Fruit fly (Drosophila melanogaster) whole organism, embryonic: ENCODE results near the gene CG16956.

Experiments used
- Bdp1 ChIP-seq: fragments of 200-800 bp; sonication (Bioruptor generic); optimal IDR thresholded peaks from 3 replicates; lab custom pipeline; 2016; ENCODE audit warnings: missing biosample characterization, missing genetic modification characterization
- CG10267 ChIP-seq: fragments of 200-800 bp; sonication (Bioruptor generic); optimal IDR thresholded peaks from 2 replicates; lab custom pipeline; 2018; ENCODE audit warnings: missing biosample characterization, mild to moderate bottlenecking, missing genetic modification characterization, moderate library complexity
- CG10321 ChIP-seq: fragments of 200-800 bp; sonication (Bioruptor generic); IDR thresholded peaks from 2 replicates; pipeline ENCODE4 v1.3.6; 2022; ENCODE audit warnings: missing biosample characterization, missing genetic modification characterization
- CG11247 ChIP-seq: fragments of 200-800 bp; sonication (Bioruptor generic); IDR thresholded peaks from 2 replicates; pipeline ENCODE4 v1.3.6; 2022; ENCODE audit warnings: missing biosample characterization, missing genetic modification characterization
- CG11560 ChIP-seq: fragments of 200-800 bp; sonication (Bioruptor generic); IDR thresholded peaks from 3 replicates; pipeline ENCODE4 v1.3.6; 2022; ENCODE audit warnings: missing biosample characterization, missing genetic modification characterization
- CG12391 ChIP-seq: fragments of 200-800 bp; sonication (Bioruptor generic); optimal IDR thresholded peaks from 3 replicates; lab custom pipeline; 2018; ENCODE audit warnings: missing biosample characterization, mild to moderate bottlenecking, missing genetic modification characterization, moderate library complexity
- CG12942 ChIP-seq: fragments of 200-800 bp; sonication (Bioruptor generic); optimal IDR thresholded peaks from 3 replicates; lab custom pipeline; 2016; ENCODE audit warnings: missing biosample characterization, missing genetic modification characterization
- CG13287 ChIP-seq: fragments of 200-800 bp; sonication (Bioruptor generic); IDR thresholded peaks from 2 replicates; pipeline ENCODE4 v1.3.6; 2022; ENCODE audit warnings: missing biosample characterization, missing genetic modification characterization; ENCODE audit not compliant: partially characterized antibody
- CG14014 ChIP-seq: fragments of 200-800 bp; sonication (Bioruptor generic); IDR thresholded peaks from 2 replicates; pipeline ENCODE4 v1.3.6; 2022; ENCODE audit warnings: missing biosample characterization, missing genetic modification characterization
- CG14965 ChIP-seq: fragments of 200-800 bp; sonication (Bioruptor generic); optimal IDR thresholded peaks from 2 replicates; lab custom pipeline; 2016; ENCODE audit warnings: missing biosample characterization, missing genetic modification characterization, borderline replicate concordance
- CG15011 ChIP-seq: fragments of 200-800 bp; sonication (Bioruptor generic); optimal IDR thresholded peaks from 3 replicates; lab custom pipeline; 2018; ENCODE audit warnings: missing biosample characterization, mild to moderate bottlenecking, missing genetic modification characterization
- CG15269 ChIP-seq: fragments of 200-800 bp; sonication (Bioruptor generic); optimal IDR thresholded peaks from 2 replicates; lab custom pipeline; 2018; ENCODE audit warnings: missing biosample characterization, mild to moderate bottlenecking, missing genetic modification characterization, moderate library complexity
- CG2116 ChIP-seq: fragments of 200-800 bp; sonication (Bioruptor generic); optimal IDR thresholded peaks from 3 replicates; lab custom pipeline; 2018; ENCODE audit warnings: missing biosample characterization, mild to moderate bottlenecking, missing genetic modification characterization
- CG4404 ChIP-seq: fragments of 200-800 bp; sonication (Bioruptor generic); IDR thresholded peaks from 2 replicates; pipeline ENCODE4 v1.3.6; 2022; ENCODE audit warnings: missing biosample characterization, missing genetic modification characterization
- CG4707 ChIP-seq: fragments of 200-800 bp; sonication (Bioruptor generic); optimal IDR thresholded peaks from 2 replicates; lab custom pipeline; 2018; ENCODE audit warnings: missing biosample characterization, mild to moderate bottlenecking, missing genetic modification characterization, moderate library complexity
- CG4820 ChIP-seq: fragments of 200-800 bp; sonication (Bioruptor generic); optimal IDR thresholded peaks from 3 replicates; lab custom pipeline; 2016; ENCODE audit warnings: missing biosample characterization, missing genetic modification characterization
- CG6791 ChIP-seq: fragments of 200-800 bp; sonication (Bioruptor generic); IDR thresholded peaks from 3 replicates; pipeline ENCODE4 v1.3.6; 2022; ENCODE audit warnings: missing biosample characterization, missing genetic modification characterization; ENCODE audit not compliant: partially characterized antibody
- CG7556 ChIP-seq: fragments of 200-800 bp; sonication (Bioruptor generic); optimal IDR thresholded peaks from 2 replicates; lab custom pipeline; 2017; ENCODE audit warnings: missing biosample characterization, mild to moderate bottlenecking, missing genetic modification characterization
- CG7928 ChIP-seq: fragments of 200-800 bp; sonication (Bioruptor generic); optimal IDR thresholded peaks from 2 replicates; lab custom pipeline; 2017; ENCODE audit warnings: missing biosample characterization, mild to moderate bottlenecking, missing genetic modification characterization
- CG7987 ChIP-seq: fragments of 200-800 bp; sonication (Bioruptor generic); optimal IDR thresholded peaks from 2 replicates; lab custom pipeline; 2018; ENCODE audit warnings: missing biosample characterization, mild to moderate bottlenecking, missing genetic modification characterization, moderate library complexity
- CG8478 ChIP-seq: fragments of >200 bp; optimal IDR thresholded peaks from 2 replicates; lab custom pipeline; 2018
- CG8944 ChIP-seq: fragments of 200-800 bp; sonication (Bioruptor generic); optimal IDR thresholded peaks from 3 replicates; lab custom pipeline; 2016; ENCODE audit warnings: missing biosample characterization, missing genetic modification characterization
- CG9727 ChIP-seq: fragments of 200-800 bp; sonication (Bioruptor generic); optimal IDR thresholded peaks from 3 replicates; lab custom pipeline; 2017; ENCODE audit warnings: missing biosample characterization, mild to moderate bottlenecking, missing genetic modification characterization
- CG9817 ChIP-seq: fragments of 200-800 bp; sonication (Bioruptor generic); optimal IDR thresholded peaks from 2 replicates; lab custom pipeline; 2018; ENCODE audit warnings: missing biosample characterization, mild to moderate bottlenecking, missing genetic modification characterization, moderate library complexity
- CG9932 ChIP-seq: fragments of 200-800 bp; sonication (Bioruptor generic); IDR thresholded peaks from 2 replicates; pipeline ENCODE4 v1.3.6; 2022; ENCODE audit warnings: missing biosample characterization, missing genetic modification characterization
- CHES-1-like ChIP-seq: fragments of 200-800 bp; sonication (Bioruptor generic); optimal IDR thresholded peaks from 2 replicates; lab custom pipeline; 2016; ENCODE audit warnings: missing biosample characterization, missing genetic modification characterization
- D ChIP-seq, 2 experiments: fragments of 200-800 bp in 1 of 2; fragments of >200 bp in 1 of 2; sonication (Bioruptor generic) in 1 of 2; optimal IDR thresholded peaks; 2 replicates in 1 of 2; 3 replicates in 1 of 2; lab custom pipeline; 2017; ENCODE audit warnings: mild to moderate bottlenecking in 1 of 2, missing biosample characterization in 1 of 2, missing genetic modification characterization in 1 of 2, missing genetic modification reagents in 1 of 2
- Dip3 ChIP-seq: fragments of 200-800 bp; sonication (Bioruptor generic); optimal IDR thresholded peaks from 3 replicates; lab custom pipeline; 2016; ENCODE audit warnings: missing biosample characterization, missing genetic modification characterization
- Ets97D ChIP-seq: fragments of 200-800 bp; sonication (Bioruptor generic); optimal IDR thresholded peaks from 3 replicates; lab custom pipeline; 2016; ENCODE audit warnings: missing biosample characterization, missing genetic modification characterization
- Gug ChIP-seq: fragments of 200-800 bp; sonication (Bioruptor generic); IDR thresholded peaks from 4 replicates; pipeline ENCODE4 v1.3.6; 2022; ENCODE audit warnings: missing biosample characterization, missing genetic modification characterization
- H2.0 ChIP-seq: fragments of 200-800 bp; sonication (Bioruptor generic); IDR thresholded peaks from 2 replicates; pipeline ENCODE4 v1.3.6; 2022; ENCODE audit warnings: missing biosample characterization, missing genetic modification characterization
- HHEX ChIP-seq: fragments of 200-800 bp; sonication (Bioruptor generic); optimal IDR thresholded peaks from 3 replicates; lab custom pipeline; 2017; ENCODE audit warnings: missing biosample characterization, mild to moderate bottlenecking, missing genetic modification characterization, missing genetic modification reagents
- Lim3 ChIP-seq: fragments of 200-800 bp; sonication (Bioruptor generic); IDR thresholded peaks from 2 replicates; pipeline ENCODE4 v1.3.6; 2022; ENCODE audit warnings: missing biosample characterization, missing genetic modification characterization
- Meics ChIP-seq: fragments of 200-800 bp; sonication (Bioruptor generic); optimal IDR thresholded peaks from 2 replicates; lab custom pipeline; 2017; ENCODE audit warnings: missing biosample characterization, mild to moderate bottlenecking, missing genetic modification characterization
- Mrtf ChIP-seq: fragments of 200-800 bp; sonication (Bioruptor generic); IDR thresholded peaks from 3 replicates; pipeline ENCODE4 v1.3.6; 2022; ENCODE audit warnings: missing biosample characterization, missing genetic modification characterization
- Spps ChIP-seq: fragments of 200-800 bp; sonication (Bioruptor generic); optimal IDR thresholded peaks from 2 replicates; lab custom pipeline; 2018; ENCODE audit warnings: missing biosample characterization, mild to moderate bottlenecking, missing genetic modification characterization
- Usf ChIP-seq: fragments of 200-800 bp; sonication (Bioruptor generic); optimal IDR thresholded peaks from 2 replicates; lab custom pipeline; 2017; ENCODE audit warnings: missing genotype, missing biosample characterization, missing genetic modification characterization
- Xrp1 ChIP-seq: fragments of 200-800 bp; sonication (Bioruptor generic); IDR thresholded peaks from 2 replicates; pipeline ENCODE4 v1.3.6; 2022; ENCODE audit warnings: missing biosample characterization, missing genetic modification characterization
- YL-1 ChIP-seq: fragments of 200-800 bp; sonication (Bioruptor generic); optimal IDR thresholded peaks from 3 replicates; lab custom pipeline; 2017; ENCODE audit warnings: missing biosample characterization, mild to moderate bottlenecking, missing genetic modification characterization
- ara ChIP-seq: fragments of 200-800 bp; sonication (Bioruptor generic); IDR thresholded peaks from 2 replicates; pipeline ENCODE4 v1.3.6; 2022; ENCODE audit warnings: missing biosample characterization, missing genetic modification characterization
- caup ChIP-seq: fragments of 200-800 bp; sonication (Bioruptor generic); optimal IDR thresholded peaks from 3 replicates; lab custom pipeline; 2017; ENCODE audit warnings: missing biosample characterization, mild to moderate bottlenecking, missing genetic modification characterization, moderate library complexity; ENCODE audit not compliant: severe bottlenecking
- crp ChIP-seq, 2 experiments: fragments of 200-800 bp; sonication (Bioruptor generic); optimal IDR thresholded peaks; 2 replicates in 1 of 2; 3 replicates in 1 of 2; lab custom pipeline; 2017; ENCODE audit warnings: missing biosample characterization in 2 of 2, missing genetic modification characterization in 2 of 2, mild to moderate bottlenecking in 1 of 2, moderate library complexity in 1 of 2
- fd102C ChIP-seq: fragments of 200-800 bp; sonication (Bioruptor generic); optimal IDR thresholded peaks from 2 replicates; lab custom pipeline; 2018; ENCODE audit warnings: missing biosample characterization, mild to moderate bottlenecking, missing genetic modification characterization, moderate library complexity
- gcm ChIP-seq: fragments of 200-800 bp; sonication (Bioruptor generic); optimal IDR thresholded peaks from 2 replicates; lab custom pipeline; 2019; ENCODE audit warnings: missing biosample characterization, mild to moderate bottlenecking, missing genetic modification characterization, moderate library complexity
- grn ChIP-seq: fragments of 200-800 bp; sonication (Bioruptor generic); optimal IDR thresholded peaks from 3 replicates; lab custom pipeline; 2017; ENCODE audit warnings: missing biosample characterization, missing genetic modification characterization
- jigr1 ChIP-seq: fragments of 200-800 bp; sonication (Bioruptor generic); IDR thresholded peaks from 3 replicates; pipeline ENCODE4 v1.3.6; 2022; ENCODE audit warnings: missing biosample characterization, missing genetic modification characterization
- jumu ChIP-seq: fragments of 200-800 bp; sonication (Bioruptor generic); optimal IDR thresholded peaks from 3 replicates; lab custom pipeline; 2016; ENCODE audit warnings: missing biosample characterization, missing genetic modification characterization
- pfk ChIP-seq: fragments of 200-800 bp; sonication (Bioruptor generic); optimal IDR thresholded peaks from 2 replicates; lab custom pipeline; 2018; ENCODE audit warnings: missing biosample characterization, mild to moderate bottlenecking, missing genetic modification characterization, moderate library complexity
- pho ChIP-seq: fragments of 200-800 bp; sonication (Bioruptor generic); optimal IDR thresholded peaks from 2 replicates; lab custom pipeline; 2016; ENCODE audit warnings: missing biosample characterization, missing genetic modification characterization
- sima ChIP-seq: fragments of 200-800 bp; sonication (Bioruptor generic); optimal IDR thresholded peaks from 2 replicates; lab custom pipeline; 2016; ENCODE audit warnings: missing biosample characterization, missing genetic modification characterization
- usp ChIP-seq: fragments of >200 bp; optimal IDR thresholded peaks from 2 replicates; lab custom pipeline; 2017; ENCODE audit warnings: missing biosample characterization, missing genetic modification characterization

Gene CG16956

DNA sequence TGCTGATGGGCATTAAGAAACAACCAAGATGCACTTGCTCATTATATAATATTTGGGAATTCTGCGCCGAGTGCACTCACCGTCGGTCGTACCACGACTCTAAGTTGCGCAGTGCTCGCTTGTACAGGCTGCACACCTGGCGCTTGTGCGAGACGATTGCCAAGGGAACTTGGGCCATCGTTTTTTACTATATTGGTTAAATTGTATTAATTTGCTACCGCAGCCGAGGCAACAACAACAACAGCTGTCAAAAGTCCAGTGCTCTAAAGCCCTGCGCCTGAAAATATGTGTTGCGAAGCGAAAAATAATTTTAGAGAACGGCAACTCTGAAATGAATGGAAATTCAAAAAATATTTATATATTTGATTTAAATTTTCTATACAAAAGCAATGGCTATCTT is 43.6 kb downstream of the CG16956 start, which contains the start of gene ND-B22 (continued):
- TF ChIP-seq Mrtf (GFP tag; lab: Robert Waterston, UW): no peak
- no peak for TF ChIP-seq jumu (GFP tag; lab: Kevin White, UChicago)
- TF ChIP-seq crp (GFP tag; optimal IDR thresholded peaks at IDR 0.05; lab: Kevin White, UChicago): peak in 1 of 2 experiments; percentile 74
- peak; percentile 50 for TF ChIP-seq H2.0 (GFP tag; lab: Robert Waterston, UW)
- TF ChIP-seq YL-1 (GFP tag; lab: Kevin White, UChicago): peak; percentile 84
- TF ChIP-seq CG4707: no peak
- TF ChIP-seq CG10267 (tag; lab: Kevin White, UChicago): peak; percentile 93
- TF ChIP-seq Lim3: no peak
- peak; percentile 36 for TF ChIP-seq Meics (GFP tag; lab: Kevin White, UChicago)
- no peak for TF ChIP-seq CG9727
- TF ChIP-seq ara: peak; percentile 35; the same call in 1 of the 2 replicates
- peak; percentile 18 for TF ChIP-seq CG12391 (tag; lab: Kevin White, UChicago)
- TF ChIP-seq D (optimal IDR thresholded peaks at IDR 0.05; lab: Kevin White, UChicago): no peak
- no peak for TF ChIP-seq D (GFP tag; optimal IDR thresholded peaks at IDR 0.05; lab: Kevin White, UChicago)
- TF ChIP-seq Spps: no peak
- TF ChIP-seq caup (GFP tag; lab: Kevin White, UChicago): peak; percentile 69
- TF ChIP-seq CG9932 (GFP tag; lab: Robert Waterston, UW): peak; percentile 70
- TF ChIP-seq Bdp1 (GFP tag; lab: Kevin White, UChicago): peak; percentile 66
- peak; percentile 40 for TF ChIP-seq CG9817
- TF ChIP-seq CG11560 (tag; lab: Robert Waterston, UW): no peak
- TF ChIP-seq CG6791 (GFP tag; lab: Robert Waterston, UW): 0 out of 3 replicates have a peak, but pooled peaks have one; percentile 41
- TF ChIP-seq CG11247: peak; percentile 36; the same call in 1 of the 2 replicates
- no peak for TF ChIP-seq jigr1 (GFP tag; lab: Robert Waterston, UW)
- TF ChIP-seq CG10321: no peak
- no peak for TF ChIP-seq fd102C (GFP tag; lab: Kevin White, UChicago)
- peak; percentile 3 for TF ChIP-seq CG2116 (GFP tag; lab: Kevin White, UChicago)
- TF ChIP-seq usp: no peak
- TF ChIP-seq CHES-1-like (GFP tag; lab: Kevin White, UChicago): no peak
- TF ChIP-seq gcm (GFP tag; lab: Kevin White, UChicago): no peak
- no peak; the same call in 3 of the 4 replicates for TF ChIP-seq Gug (GFP tag; lab: Robert Waterston, UW)
- TF ChIP-seq Dip3 (GFP tag; lab: Kevin White, UChicago): peak; percentile 61
- TF ChIP-seq CG15269 (tag; lab: Kevin White, UChicago): peak; percentile 30
- TF ChIP-seq Xrp1 (GFP tag; lab: Robert Waterston, UW): no peak; the same call in 1 of the 2 replicates
- peak; percentile 16 for TF ChIP-seq CG7556 (GFP tag; lab: Kevin White, UChicago)
- peak; percentile 21; the same call in 1 of the 2 replicates for TF ChIP-seq CG14014 (GFP tag; lab: Robert Waterston, UW)
- TF ChIP-seq CG4404: no peak
- no peak for TF ChIP-seq CG8478
- peak; percentile 23 for TF ChIP-seq CG7987 (GFP tag; lab: Kevin White, UChicago)
- peak; percentile 24 for TF ChIP-seq CG12942 (GFP tag; lab: Kevin White, UChicago)
- TF ChIP-seq CG15011 (GFP tag; lab: Kevin White, UChicago): no peak
- TF ChIP-seq CG8944 (GFP tag; lab: Kevin White, UChicago): no peak
- no peak for TF ChIP-seq grn (GFP tag; lab: Kevin White, UChicago)
- no peak for TF ChIP-seq Usf (GFP tag; lab: Kevin White, UChicago)
- peak; percentile 71 for TF ChIP-seq Ets97D (GFP tag; lab: Kevin White, UChicago)
- TF ChIP-seq CG13287: peak; percentile 63
- TF ChIP-seq CG7928 (GFP tag; lab: Kevin White, UChicago): no peak
- TF ChIP-seq HHEX (GFP tag; lab: Kevin White, UChicago): peak; percentile 47
- TF ChIP-seq pho (GFP tag; lab: Kevin White, UChicago): no peak
- TF ChIP-seq CG4820 (GFP tag; lab: Kevin White, UChicago): peak; percentile 39
- TF ChIP-seq pfk (GFP tag; lab: Kevin White, UChicago): no peak
- TF ChIP-seq CG14965 (GFP tag; lab: Kevin White, UChicago): no peak
- no peak for TF ChIP-seq sima (GFP tag; lab: Kevin White, UChicago)
